Fruit fly (Drosophila melanogaster): ENCODE data around the gene Ntf-2r.

The Ntf-2r gene

dm6 chr2L:18454128-18454788 is at the start of gene Ntf-2r, which contains the start of gene bsf:
Ntf-2r (plus strand) TSS chr2L:18454649.
bsf (minus strand) TSS chr2L:18454587.
- TF ChIP-seq h (optimal IDR thresholded peaks at IDR 0.05) (no peak), ttk (optimal IDR thresholded peaks at IDR 0.05) (no peak), psq (optimal IDR thresholded peaks at IDR 0.05) (no peak), insv (optimal IDR thresholded peaks at IDR 0.05) (no peak), Myc (optimal IDR thresholded peaks at IDR 0.05) (no peak), Sin3A (optimal IDR thresholded peaks at IDR 0.05) (no peak)

dm6 chr2L:18441220-18441619 is 13.2 kb upstream of the Ntf-2r start:
- TF ChIP-seq Sin3A (optimal IDR thresholded peaks at IDR 0.05) (no peak), Myc (optimal IDR thresholded peaks at IDR 0.05) (no peak), psq (optimal IDR thresholded peaks at IDR 0.05) (no peak), ttk (optimal IDR thresholded peaks at IDR 0.05) (no peak), h (optimal IDR thresholded peaks at IDR 0.05) (no peak), insv (optimal IDR thresholded peaks at IDR 0.05) (no peak)

DNA sequence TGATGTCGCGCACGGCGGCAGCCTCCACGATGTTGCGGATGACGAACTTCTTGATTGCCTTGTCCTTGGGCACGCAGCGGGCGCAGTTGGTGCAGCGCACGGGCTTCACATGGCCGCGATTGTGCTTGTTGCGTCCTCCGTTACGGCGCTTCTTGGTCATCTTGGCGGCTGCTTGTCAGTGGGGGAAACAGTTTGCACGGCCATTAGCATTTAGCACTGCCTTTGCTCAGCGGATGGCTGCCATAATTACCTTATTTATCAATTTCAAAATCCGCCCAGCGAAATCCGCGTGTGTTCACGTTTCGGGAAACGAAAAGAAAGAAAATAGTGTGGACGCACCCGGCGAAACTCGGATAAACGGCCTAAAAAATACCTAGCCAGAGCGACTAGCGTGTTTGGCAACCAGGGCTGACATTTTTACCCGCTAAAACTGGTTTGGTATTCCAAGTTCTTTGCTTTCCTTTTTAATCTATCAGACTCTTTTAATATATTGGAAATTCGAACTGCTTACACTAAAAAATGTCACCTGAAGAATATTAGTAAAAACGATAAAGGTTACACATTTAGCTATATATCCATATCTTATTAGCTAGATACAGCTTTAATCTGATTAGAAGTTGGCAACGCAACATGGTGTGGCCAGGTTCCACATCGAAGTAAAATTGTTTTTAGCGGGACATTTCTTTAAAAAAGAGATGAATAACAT is 11.4 kb upstream of the Ntf-2r start, which contains the start of gene RpS26:
TSS of gene RpS26 (minus strand) at position 375 of the 706 bp plus-strand sequence.
- TF ChIP-seq insv (optimal IDR thresholded peaks at IDR 0.05), result no peak
- no peak for TF ChIP-seq psq (optimal IDR thresholded peaks at IDR 0.05)
- no peak for TF ChIP-seq Sin3A (optimal IDR thresholded peaks at IDR 0.05)
- TF ChIP-seq ttk (optimal IDR thresholded peaks at IDR 0.05), result no peak
- no peak for TF ChIP-seq Myc (optimal IDR thresholded peaks at IDR 0.05)
- TF ChIP-seq h (optimal IDR thresholded peaks at IDR 0.05), result no peak

dm6 chr2L:18448639-18449430 is 5.6 kb upstream of the Ntf-2r start, which contains the start of gene ncm:
ncm (minus strand) TSS chr2L:18448957.
- TF ChIP-seq Sin3A (optimal IDR thresholded peaks at IDR 0.05) (no peak), psq (optimal IDR thresholded peaks at IDR 0.05) (no peak), Myc (optimal IDR thresholded peaks at IDR 0.05) (no peak), insv (optimal IDR thresholded peaks at IDR 0.05) (no peak), ttk (optimal IDR thresholded peaks at IDR 0.05) (no peak), h (optimal IDR thresholded peaks at IDR 0.05) (no peak)

DNA sequence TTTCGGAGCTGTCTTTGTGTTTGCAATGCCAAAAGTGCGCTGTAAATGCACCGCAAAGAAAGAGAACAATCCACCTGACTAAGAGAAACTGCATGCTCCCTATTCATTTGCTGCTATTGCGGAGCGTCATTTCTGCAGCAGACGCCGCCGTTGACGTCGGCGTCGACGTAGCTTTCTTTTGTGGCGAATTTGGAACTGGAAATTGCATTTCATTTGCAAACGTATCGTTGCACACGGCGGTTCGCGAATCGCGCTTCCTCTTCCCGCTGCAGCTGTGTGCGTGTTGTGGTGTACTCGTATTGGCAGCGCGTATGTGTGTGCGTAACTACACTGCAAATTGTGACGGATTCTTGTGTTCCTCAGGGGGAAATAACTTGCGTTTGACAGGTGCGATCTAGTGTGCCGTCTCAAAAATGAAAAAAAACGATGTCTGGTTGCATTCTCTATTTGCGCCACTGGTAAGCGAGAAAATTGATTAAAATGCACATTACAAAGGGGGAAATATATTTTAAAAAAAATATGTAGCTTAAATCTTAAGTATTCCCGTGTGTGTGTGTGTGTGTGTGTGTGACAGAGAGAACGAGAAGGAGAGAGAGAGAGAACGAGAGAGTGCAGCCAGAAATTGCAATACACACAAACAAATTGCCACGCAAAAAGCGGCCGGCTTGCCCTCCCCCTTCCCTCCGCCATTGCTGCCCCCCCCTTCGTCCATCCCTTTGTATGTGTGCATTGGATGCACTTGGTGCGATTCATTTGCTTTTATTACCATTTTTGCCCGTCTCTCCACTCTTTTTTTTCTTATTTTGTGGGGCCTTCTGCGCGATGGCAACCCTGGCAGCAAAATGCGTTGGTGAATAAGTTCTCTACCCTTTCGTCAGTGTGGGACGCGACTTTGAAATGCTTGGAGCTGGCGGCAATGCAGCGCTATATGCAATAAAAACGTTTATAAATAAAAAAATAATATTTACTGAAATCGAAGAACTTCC is 1.4 kb downstream of the Ntf-2r start:
- TF ChIP-seq Myc (optimal IDR thresholded peaks at IDR 0.05) (no peak), insv (optimal IDR thresholded peaks at IDR 0.05) (no peak), psq (optimal IDR thresholded peaks at IDR 0.05) (no peak), ttk (optimal IDR thresholded peaks at IDR 0.05) (no peak), Sin3A (optimal IDR thresholded peaks at IDR 0.05) (no peak), h (optimal IDR thresholded peaks at IDR 0.05) (no peak)

DNA sequence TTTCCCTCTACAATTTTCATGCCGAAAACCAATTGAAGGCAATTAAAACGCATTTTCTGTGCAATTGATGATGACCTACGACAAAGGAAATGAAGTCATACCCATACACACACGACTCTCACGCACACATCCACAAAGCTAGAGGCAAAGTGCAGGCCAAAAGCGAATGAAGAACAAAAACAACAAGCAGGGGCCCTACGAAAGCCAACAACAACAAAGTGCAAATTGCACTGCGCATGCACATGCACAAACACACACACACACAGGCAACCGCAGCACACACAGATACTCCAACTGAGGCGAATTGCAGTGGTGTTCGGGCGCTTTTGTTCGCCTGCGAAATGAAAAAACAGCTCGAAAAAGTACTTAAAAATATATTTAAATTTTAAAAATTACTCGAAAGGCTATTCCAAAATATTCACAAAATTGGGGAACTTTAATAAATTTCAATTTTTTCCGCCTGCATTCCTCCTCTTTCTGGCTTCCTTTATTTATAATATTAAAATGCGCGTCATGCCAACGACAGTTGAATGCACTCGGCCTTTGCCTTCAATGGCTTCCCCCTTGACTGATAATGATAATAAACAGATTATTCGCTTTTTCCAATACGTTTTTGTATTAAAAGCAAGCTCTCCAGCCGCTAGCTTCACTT is 2.6 kb downstream of the Ntf-2r start:
- TF ChIP-seq h (optimal IDR thresholded peaks at IDR 0.05) (no peak), Sin3A (optimal IDR thresholded peaks at IDR 0.05) (no peak), Myc (optimal IDR thresholded peaks at IDR 0.05) (no peak), psq (optimal IDR thresholded peaks at IDR 0.05) (no peak), insv (optimal IDR thresholded peaks at IDR 0.05) (no peak), ttk (optimal IDR thresholded peaks at IDR 0.05) (no peak)

- TF ChIP-seq Sin3A (optimal IDR thresholded peaks at IDR 0.05) (no peak), Myc (optimal IDR thresholded peaks at IDR 0.05) (no peak), insv (optimal IDR thresholded peaks at IDR 0.05) (no peak), h (optimal IDR thresholded peaks at IDR 0.05) (no peak), psq (optimal IDR thresholded peaks at IDR 0.05) (no peak), ttk (optimal IDR thresholded peaks at IDR 0.05) (no peak)
Measured at dm6 chr2L:18458527-18458926, 4.1 kb downstream of the Ntf-2r start.

dm6 chr2L:18459698-18460348 is 5.4 kb downstream of the Ntf-2r start:
- TF ChIP-seq psq (optimal IDR thresholded peaks at IDR 0.05) (no peak), Myc (optimal IDR thresholded peaks at IDR 0.05) (no peak), insv (optimal IDR thresholded peaks at IDR 0.05) (no peak), Sin3A (optimal IDR thresholded peaks at IDR 0.05) (no peak), ttk (optimal IDR thresholded peaks at IDR 0.05) (no peak), h (optimal IDR thresholded peaks at IDR 0.05) (no peak)

- TF ChIP-seq insv (optimal IDR thresholded peaks at IDR 0.05), result no peak
- no peak for TF ChIP-seq Myc (optimal IDR thresholded peaks at IDR 0.05)
- no peak for TF ChIP-seq psq (optimal IDR thresholded peaks at IDR 0.05)
- TF ChIP-seq h (optimal IDR thresholded peaks at IDR 0.05), result no peak
- no peak for TF ChIP-seq ttk (optimal IDR thresholded peaks at IDR 0.05)
- no peak for TF ChIP-seq Sin3A (optimal IDR thresholded peaks at IDR 0.05)
Measured at dm6 chr2L:18463610-18464009, 9.2 kb downstream of the Ntf-2r start.

DNA sequence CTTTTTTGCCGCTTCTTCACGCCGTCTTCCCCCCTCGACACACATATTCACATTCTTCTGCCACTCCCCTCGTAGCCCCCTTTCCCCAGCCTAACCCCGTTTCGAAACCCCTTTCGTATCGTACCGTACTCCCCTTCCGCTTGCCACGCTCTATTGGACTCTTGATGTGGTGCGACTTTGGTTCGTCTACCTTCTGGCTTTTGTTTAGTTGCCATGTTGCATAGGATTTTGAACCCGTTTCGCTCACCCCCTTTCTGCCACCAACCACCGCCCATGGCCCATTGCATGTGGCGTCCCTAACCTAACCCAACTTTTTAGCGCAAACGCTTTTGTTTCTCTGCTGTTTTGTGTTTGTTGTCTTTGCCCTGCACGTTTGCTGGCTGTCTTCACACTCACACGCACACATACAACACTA is 9.7 kb downstream of the Ntf-2r start:
- no peak for TF ChIP-seq Sin3A (optimal IDR thresholded peaks at IDR 0.05)
- TF ChIP-seq insv (optimal IDR thresholded peaks at IDR 0.05), result no peak
- no peak for TF ChIP-seq ttk (optimal IDR thresholded peaks at IDR 0.05)
- TF ChIP-seq h (optimal IDR thresholded peaks at IDR 0.05), result no peak
- TF ChIP-seq Myc (optimal IDR thresholded peaks at IDR 0.05), result no peak
- TF ChIP-seq psq (optimal IDR thresholded peaks at IDR 0.05), result no peak

All from Kc167 (cell line).